Fruit fly (Drosophila melanogaster): ENCODE results near the gene Hcs.

The Hcs gene

DNA sequence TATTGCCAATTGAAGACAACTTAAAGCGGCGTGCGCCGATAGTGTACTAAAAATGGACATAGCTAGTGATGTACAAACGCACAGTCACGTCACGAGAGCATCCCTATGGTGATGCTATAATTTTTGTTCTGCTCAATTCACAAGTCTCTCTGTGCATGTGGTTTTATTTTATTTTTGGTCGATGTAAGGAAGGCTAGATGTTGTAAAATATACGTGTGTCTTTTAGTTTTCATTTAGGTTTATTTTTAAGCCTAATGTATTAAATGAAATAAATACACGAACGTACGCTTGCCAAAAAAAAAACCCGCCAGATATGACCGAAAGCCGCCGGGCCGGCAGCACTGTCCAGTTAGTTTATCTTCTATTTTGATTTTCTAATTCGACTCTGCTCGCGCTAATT lies at the start of gene Hcs, which contains the start of the genes CG45100 and HDAC3 (continued):
- TF ChIP-seq ash1 (GFP tag; optimal IDR thresholded peaks at IDR 0.05) = no peak
- peak; percentile 38 for TF ChIP-seq chn (GFP tag; optimal IDR thresholded peaks at IDR 0.05)
- TF ChIP-seq Dfd (GFP tag; optimal IDR thresholded peaks at IDR 0.05) = no peak
- no peak for TF ChIP-seq CG10321 (GFP tag; IDR thresholded peaks at IDR 0.05)
- peak; percentile 70 for TF ChIP-seq CG7963 (GFP tag; IDR thresholded peaks at IDR 0.05; ENCODE audit: partially characterized antibody)
- no peak for TF ChIP-seq CG4730 (GFP tag; IDR thresholded peaks at IDR 0.05)
- no peak for TF ChIP-seq CG14965 (GFP tag; optimal IDR thresholded peaks at IDR 0.05; ENCODE audit: borderline replicate concordance)
- TF ChIP-seq Jarid2 (GFP tag; optimal IDR thresholded peaks at IDR 0.05) = no peak
- no peak for TF ChIP-seq schlank (tag; optimal IDR thresholded peaks at IDR 0.05)
- TF ChIP-seq CG16779 (GFP tag; IDR thresholded peaks at IDR 0.05) = no peak
- TF ChIP-seq danr (GFP tag; IDR thresholded peaks at IDR 0.05) = no peak
- TF ChIP-seq Sox100B (GFP tag; optimal IDR thresholded peaks at IDR 0.05) = no peak
- peak; percentile 64 for TF ChIP-seq pum (GFP tag; optimal IDR thresholded peaks at IDR 0.05)
- TF ChIP-seq jumu (GFP tag; optimal IDR thresholded peaks at IDR 0.05) = peak; percentile 64
- TF ChIP-seq Optix (GFP tag; IDR thresholded peaks at IDR 0.05) = no peak
- peak; percentile 88 for TF ChIP-seq hbn (GFP tag; IDR thresholded peaks at IDR 0.05; ENCODE audit: partially characterized antibody)
- no peak for TF ChIP-seq B-H1 (GFP tag; IDR thresholded peaks at IDR 0.05)
- no peak for TF ChIP-seq org-1 (GFP tag; optimal IDR thresholded peaks at IDR 0.05)
- TF ChIP-seq MESR4 (GFP tag; optimal IDR thresholded peaks at IDR 0.05) = no peak
- no peak for TF ChIP-seq Dek (tag; optimal IDR thresholded peaks at IDR 0.05)
- TF ChIP-seq NfI (GFP tag; optimal IDR thresholded peaks at IDR 0.05) = no peak
- no peak for TF ChIP-seq dimm (GFP tag; IDR thresholded peaks at IDR 0.05)
- no peak for TF ChIP-seq ara (GFP tag; IDR thresholded peaks at IDR 0.05)
- TF ChIP-seq CG31388 (GFP tag; optimal IDR thresholded peaks at IDR 0.05) = no peak
- no peak for TF ChIP-seq Six4 (GFP tag; optimal IDR thresholded peaks at IDR 0.05)
- peak; percentile 44; the same call in 2 of the 3 replicates for TF ChIP-seq Aef1 (GFP tag; IDR thresholded peaks at IDR 0.05)
- TF ChIP-seq seq (GFP tag; IDR thresholded peaks at IDR 0.05) = no peak
- no peak for TF ChIP-seq wor (GFP tag; IDR thresholded peaks at IDR 0.05)
- peak; percentile 84 for TF ChIP-seq unc-4 (GFP tag; IDR thresholded peaks at IDR 0.05; ENCODE audit: partially characterized antibody)
- no peak for TF ChIP-seq Ravus (GFP tag; IDR thresholded peaks at IDR 0.05)
- TF ChIP-seq wek (GFP tag; optimal IDR thresholded peaks at IDR 0.05) = no peak
- TF ChIP-seq onecut (GFP tag; IDR thresholded peaks at IDR 0.05) = no peak
- TF ChIP-seq CG34224 (GFP tag; IDR thresholded peaks at IDR 0.05; ENCODE audit: partially characterized antibody) = peak; percentile 76
- TF ChIP-seq Adf1 (GFP tag; IDR thresholded peaks at IDR 0.05) = peak; percentile 28; the same call in 1 of the 2 replicates
- no peak for TF ChIP-seq CG6854 (GFP tag; optimal IDR thresholded peaks at IDR 0.05)
- TF ChIP-seq Ets65A (GFP tag) = peak; percentile 75
- TF ChIP-seq ewg (GFP tag; optimal IDR thresholded peaks at IDR 0.05) = peak; percentile 71
- no peak for TF ChIP-seq ken (GFP tag; IDR thresholded peaks at IDR 0.05)
- peak; percentile 47 for TF ChIP-seq Hr3 (GFP tag; optimal IDR thresholded peaks at IDR 0.05)
- peak; percentile 48 for TF ChIP-seq CG2116 (GFP tag; optimal IDR thresholded peaks at IDR 0.05)
- TF ChIP-seq HLH54F (GFP tag; optimal IDR thresholded peaks at IDR 0.05) = peak; percentile 56
- TF ChIP-seq CG13123 (GFP tag; optimal IDR thresholded peaks at IDR 0.05) = no peak
- TF ChIP-seq Atf3 (GFP tag; optimal IDR thresholded peaks at IDR 0.05) = peak; percentile 2
- no peak for TF ChIP-seq salm (tag; optimal IDR thresholded peaks at IDR 0.05)
- no peak for TF ChIP-seq CG17359 (tag; optimal IDR thresholded peaks at IDR 0.05)
- peak; percentile 12 for TF ChIP-seq CG17829 (tag; optimal IDR thresholded peaks at IDR 0.05)
- TF ChIP-seq pb (GFP tag; optimal IDR thresholded peaks at IDR 0.05) = no peak
- peak; percentile 51 for TF ChIP-seq tin (GFP tag; optimal IDR thresholded peaks at IDR 0.05)
- no peak for TF ChIP-seq CG10431 (GFP tag; optimal IDR thresholded peaks at IDR 0.05)
- no peak for TF ChIP-seq CG12219 (GFP tag; optimal IDR thresholded peaks at IDR 0.05)
- TF ChIP-seq Dll (GFP tag; IDR thresholded peaks at IDR 0.05; ENCODE audit: partially characterized antibody) = peak; percentile 93
- peak; percentile 88 for TF ChIP-seq Doc3 (GFP tag; IDR thresholded peaks at IDR 0.05; ENCODE audit: partially characterized antibody)

Measured in whole organism, embryonic.